Worm (Caenorhabditis elegans) whole organism, L4/young adult: ENCODE data around the gene acs-15.
"Not testable (repeated sequence)": the region's sequence is repeated elsewhere in the genome, so short reads cannot be mapped to it uniquely, and the experiment has no call there.

Source experiments
- W03F9.2 ChIP-seq: fragments of 150-350 bp; optimal IDR thresholded peaks from 2 replicates; lab custom pipeline; 2014; ENCODE audit warnings: missing biosample characterization, missing genetic modification characterization
- dao-5 ChIP-seq: sonication (generic microtip); optimal IDR thresholded peaks from 2 replicates; lab custom pipeline; 2016; ENCODE audit warnings: missing genotype, missing genetic modification characterization, moderate library complexity, missing compliant biosample characterization
- him-1 ChIP-seq: sonication (generic microtip); optimal IDR thresholded peaks from 2 replicates; lab custom pipeline; 2016; ENCODE audit warnings: missing genotype, missing genetic modification reagents, missing genetic modification characterization, missing compliant biosample characterization

DNA sequence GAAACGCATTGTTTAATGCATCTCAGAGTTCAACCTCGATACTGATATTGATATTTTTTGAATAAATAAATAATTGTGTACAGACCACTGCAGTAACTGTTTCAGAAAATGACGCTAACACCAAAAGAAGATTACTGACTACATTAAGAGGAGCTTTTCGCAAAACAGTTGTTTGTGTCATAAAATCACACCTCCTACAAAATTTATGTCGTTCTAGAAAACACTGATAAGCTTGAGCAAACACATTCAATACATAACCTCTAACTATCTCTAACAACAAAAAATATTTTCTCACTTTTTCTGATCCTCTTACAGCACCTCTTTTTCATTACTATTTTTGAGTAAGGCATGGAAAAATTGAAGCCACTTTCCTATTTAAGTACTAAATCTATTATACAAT is 21.8 kb downstream of the acs-15 start, which contains the start of gene fbxc-7:
- not testable (repeated sequence) for TF ChIP-seq W03F9.2 (tag; lab: Kevin White, UChicago); dao-5 (tag; lab: Kevin White, UChicago); him-1
